Worm (Caenorhabditis elegans): Measurements from ENCODE around the gene nlt-1.

nlt-1 gene

DNA sequence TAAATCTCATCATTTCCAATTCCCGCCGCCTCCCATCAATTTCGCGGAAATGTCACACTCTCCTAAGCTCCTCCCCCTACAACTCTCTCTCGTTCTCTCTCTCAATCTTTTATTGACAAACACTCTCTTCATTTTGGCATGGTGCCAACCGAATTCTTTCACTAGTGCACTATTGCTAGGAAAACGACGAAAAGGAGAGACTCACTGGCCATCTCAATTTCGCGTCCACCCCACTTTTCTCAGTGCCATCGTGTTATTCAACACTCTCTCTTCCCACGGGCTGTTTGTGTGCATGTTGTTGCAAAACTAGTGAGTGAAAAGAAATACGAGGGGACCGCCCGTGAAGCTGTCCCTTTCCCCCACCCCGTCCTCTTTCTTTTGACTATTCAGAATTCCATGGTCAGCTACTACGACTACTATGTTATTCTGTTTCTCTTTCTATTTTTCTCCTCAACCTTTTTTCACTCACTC is 16.0 kb downstream of the nlt-1 start (continued):
- TF ChIP-seq lin-35 (GFP tag; optimal IDR thresholded peaks at IDR 0.05) = peak in 1 of 2 experiments; percentile 61
- TF ChIP-seq mdl-1 (tag; optimal IDR thresholded peaks at IDR 0.05) = peak in 1 of 2 experiments; percentile 48
- TF ChIP-seq mef-2 (tag; optimal IDR thresholded peaks at IDR 0.05) = no peak
- TF ChIP-seq unc-98 (GFP tag; IDR thresholded peaks at IDR 0.05) = no peak
- peak; percentile 60 for TF ChIP-seq xbp-1 (tag; optimal IDR thresholded peaks at IDR 0.05)
- no peak for TF ChIP-seq ceh-63 (GFP tag; optimal IDR thresholded peaks at IDR 0.05)
- TF ChIP-seq sptf-1 (tag; optimal IDR thresholded peaks at IDR 0.05) = no peak
- peak; percentile 3 for TF ChIP-seq zag-1 (tag; optimal IDR thresholded peaks at IDR 0.05)
- TF ChIP-seq ceh-82 (tag; optimal IDR thresholded peaks at IDR 0.05) = peak in 2 of 3 experiments; percentile 2 to 25
- TF ChIP-seq Y116A8C.19 (tag; optimal IDR thresholded peaks at IDR 0.05; ENCODE audit: borderline replicate concordance) = no peak
- peak; percentile 33 for TF ChIP-seq lin-13 (GFP tag; optimal IDR thresholded peaks at IDR 0.05)
- TF ChIP-seq dsc-1 (tag; optimal IDR thresholded peaks at IDR 0.05) = peak; percentile 77
- peak; percentile 43 for TF ChIP-seq fkh-10 (GFP tag; optimal IDR thresholded peaks at IDR 0.05)
- TF ChIP-seq blmp-1 (tag; optimal IDR thresholded peaks at IDR 0.05) = peak; percentile 82
- TF ChIP-seq aly-2 (tag; optimal IDR thresholded peaks at IDR 0.05) = no peak
- peak; percentile 97 for TF ChIP-seq lin-14 (GFP tag; optimal IDR thresholded peaks at IDR 0.05)
- no peak for TF ChIP-seq ceh-90 (tag; optimal IDR thresholded peaks at IDR 0.05)
- peak; percentile 13 for TF ChIP-seq ceh-8 (GFP tag; optimal IDR thresholded peaks at IDR 0.05)
- TF ChIP-seq nhr-20 (tag; optimal IDR thresholded peaks at IDR 0.05) = peak; percentile 70
- peak; percentile 73 for TF ChIP-seq unc-86 (tag; optimal IDR thresholded peaks at IDR 0.05)
- TF ChIP-seq egl-13 (tag; optimal IDR thresholded peaks at IDR 0.05) = peak; percentile 84
- peak; percentile 38; the same call in 1 of the 2 replicates for TF ChIP-seq grh-1 (GFP tag; IDR thresholded peaks at IDR 0.05)
- no peak for TF ChIP-seq ama-1 (optimal IDR thresholded peaks at IDR 0.05)
- TF ChIP-seq hlh-4 (tag; optimal IDR thresholded peaks at IDR 0.05) = no peak
- TF ChIP-seq nhr-28 (tag; optimal IDR thresholded peaks at IDR 0.05) = no peak
- no peak for TF ChIP-seq vab-15 (tag; optimal IDR thresholded peaks at IDR 0.05)
- peak; percentile 56 for TF ChIP-seq nhr-19 (GFP tag; conservative IDR thresholded peaks at IDR 0.05)
- no peak for TF ChIP-seq hlh-17 (GFP tag; optimal IDR thresholded peaks at IDR 0.05; ENCODE audit: borderline replicate concordance)
- TF ChIP-seq lin-15B (tag; optimal IDR thresholded peaks at IDR 0.05) = peak; percentile 22
- TF ChIP-seq nhr-71 (tag; optimal IDR thresholded peaks at IDR 0.05) = peak; percentile 85
- TF ChIP-seq sup-37 (GFP tag; optimal IDR thresholded peaks at IDR 0.05) = no peak
- TF ChIP-seq pax-3 (tag; optimal IDR thresholded peaks at IDR 0.05) = no peak

DNA sequence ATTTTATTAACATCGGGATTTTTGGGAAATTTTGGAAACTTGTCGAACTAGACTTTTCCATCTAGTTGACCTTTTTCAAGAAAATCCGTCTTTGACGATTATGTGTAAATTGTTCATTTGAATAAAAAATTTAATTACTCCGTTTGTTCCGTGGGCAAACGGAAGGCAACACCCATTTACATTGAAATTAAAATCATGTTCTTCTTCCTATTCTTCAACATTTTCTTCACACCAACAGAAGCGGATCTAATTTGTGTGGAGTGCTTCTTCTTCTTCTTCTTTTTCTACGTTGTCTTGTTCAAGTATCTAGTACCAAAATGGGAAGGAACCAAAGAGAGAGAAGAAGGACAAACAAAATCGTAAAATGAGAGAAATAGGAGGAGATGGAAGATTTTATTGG is 18.5 kb downstream of the nlt-1 start:
- TF ChIP-seq ceh-82 (tag; optimal IDR thresholded peaks at IDR 0.05) (no peak), lin-14 (GFP tag; optimal IDR thresholded peaks at IDR 0.05) (peak; percentile 23)

DNA sequence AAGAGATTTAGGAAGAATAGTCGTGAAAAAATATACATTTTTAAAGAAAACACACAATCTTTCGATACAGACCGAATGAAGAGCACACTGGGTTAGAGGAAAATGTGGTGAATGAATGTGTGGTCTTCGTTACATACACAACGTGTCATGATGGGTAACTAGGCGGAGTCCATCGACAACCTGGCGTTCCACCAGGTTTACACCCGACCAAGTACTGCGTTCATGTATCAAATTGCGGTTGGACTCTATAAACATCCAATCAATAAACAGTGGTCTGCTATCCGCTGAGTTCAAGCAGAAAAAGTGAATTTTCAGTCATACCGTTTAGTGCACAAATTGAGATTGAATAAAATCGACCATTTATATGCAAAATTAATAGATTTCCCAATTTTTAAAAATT is 19.2 kb downstream of the nlt-1 start, which contains the start of gene sdz-38:
sdz-38 (minus strand) TSS at position 101 of the 400 bp plus-strand sequence.
- TF ChIP-seq nhr-237 (tag; optimal IDR thresholded peaks at IDR 0.05) (no peak), xbp-1 (tag; optimal IDR thresholded peaks at IDR 0.05) (no peak), blmp-1 (tag; optimal IDR thresholded peaks at IDR 0.05) (no peak), efl-1 (optimal IDR thresholded peaks at IDR 0.05) (no peak), efl-1 (GFP tag; optimal IDR thresholded peaks at IDR 0.05 in 1 of 2) (no peak), ceh-88 (GFP tag; IDR thresholded peaks at IDR 0.05) (no peak), nhr-20 (tag; optimal IDR thresholded peaks at IDR 0.05) (no peak), lin-35 (GFP tag; optimal IDR thresholded peaks at IDR 0.05) (no peak), pqm-1 (tag; optimal IDR thresholded peaks at IDR 0.05) (no peak), lir-3 (tag; optimal IDR thresholded peaks at IDR 0.05; ENCODE audit: poor library complexity) (no peak), nhr-76 (tag; optimal IDR thresholded peaks at IDR 0.05) (no peak), hpl-2 (GFP tag; optimal IDR thresholded peaks at IDR 0.05) (no peak), ceh-90 (tag; optimal IDR thresholded peaks at IDR 0.05) (no peak), mef-2 (tag; optimal IDR thresholded peaks at IDR 0.05) (no peak), nhr-47 (tag; optimal IDR thresholded peaks at IDR 0.05) (no peak), hlh-4 (tag; optimal IDR thresholded peaks at IDR 0.05) (no peak), fkh-4 (tag; optimal IDR thresholded peaks at IDR 0.05; ENCODE audit: borderline replicate concordance) (no peak), C04F5.9 (tag; optimal IDR thresholded peaks at IDR 0.05) (no peak), zag-1 (tag; optimal IDR thresholded peaks at IDR 0.05) (no peak)

All from whole organism, L1 larva.